Fruit fly (Drosophila melanogaster) whole organism, embryonic: ENCODE measurements around the gene Snx1.

Source experiments
- Bdp1 ChIP-seq: fragments of 200-800 bp; sonication (Bioruptor generic); optimal IDR thresholded peaks from 3 replicates; lab custom pipeline; 2016; ENCODE audit warnings: missing biosample characterization, missing genetic modification characterization
- BtbVII ChIP-seq: fragments of 200-800 bp; sonication (Bioruptor generic); optimal IDR thresholded peaks from 3 replicates; lab custom pipeline; 2017; ENCODE audit warnings: missing biosample characterization, mild to moderate bottlenecking, missing genetic modification characterization
- CG1233 ChIP-seq: fragments of 200-800 bp; sonication (Bioruptor generic); optimal IDR thresholded peaks from 4 replicates; lab custom pipeline; 2018; ENCODE audit warnings: missing biosample characterization, mild to moderate bottlenecking, missing genetic modification characterization
- CG12942 ChIP-seq: fragments of 200-800 bp; sonication (Bioruptor generic); optimal IDR thresholded peaks from 3 replicates; lab custom pipeline; 2016; ENCODE audit warnings: missing biosample characterization, missing genetic modification characterization
- CG13123 ChIP-seq: fragments of 200-800 bp; sonication (Bioruptor generic); optimal IDR thresholded peaks from 2 replicates; lab custom pipeline; 2016; ENCODE audit warnings: missing biosample characterization, missing genetic modification characterization
- CG14014 ChIP-seq: fragments of 200-800 bp; sonication (Bioruptor generic); IDR thresholded peaks from 2 replicates; pipeline ENCODE4 v1.3.6; 2022; ENCODE audit warnings: missing biosample characterization, missing genetic modification characterization
- CG15073 ChIP-seq: fragments of 200-800 bp; sonication (Bioruptor generic); optimal IDR thresholded peaks from 2 replicates; lab custom pipeline; 2016; ENCODE audit warnings: missing biosample characterization, missing genetic modification characterization
- CG15696 ChIP-seq: fragments of 200-800 bp; sonication (Bioruptor generic); optimal IDR thresholded peaks from 2 replicates; lab custom pipeline; 2019; ENCODE audit warnings: missing biosample characterization, mild to moderate bottlenecking, missing genetic modification characterization, moderate library complexity
- CG2712 ChIP-seq: fragments of 200-800 bp; optimal IDR thresholded peaks from 3 replicates; lab custom pipeline; 2019; ENCODE audit warnings: missing biosample characterization, mild to moderate bottlenecking, missing genetic modification characterization, moderate library complexity
- CG32772 ChIP-seq: fragments of 200-800 bp; sonication (Bioruptor generic); IDR thresholded peaks from 2 replicates; pipeline ENCODE4 v1.3.6; 2022; ENCODE audit warnings: missing biosample characterization, missing genetic modification characterization
- CG33557 ChIP-seq: fragments of 200-800 bp; sonication (Bioruptor generic); optimal IDR thresholded peaks from 2 replicates; lab custom pipeline; 2019; ENCODE audit warnings: missing biosample characterization, mild to moderate bottlenecking, missing genetic modification characterization, moderate library complexity
- CG4360 ChIP-seq: fragments of 200-800 bp; sonication (Bioruptor generic); IDR thresholded peaks from 2 replicates; pipeline ENCODE4 v1.3.6; 2022; ENCODE audit warnings: missing biosample characterization, missing genetic modification characterization
- CG6689 ChIP-seq: fragments of 200-800 bp; sonication (Bioruptor generic); IDR thresholded peaks from 2 replicates; pipeline ENCODE4 v1.3.6; 2022; ENCODE audit warnings: missing biosample characterization, missing genetic modification characterization
- CG9817 ChIP-seq: fragments of 200-800 bp; sonication (Bioruptor generic); optimal IDR thresholded peaks from 2 replicates; lab custom pipeline; 2018; ENCODE audit warnings: missing biosample characterization, mild to moderate bottlenecking, missing genetic modification characterization, moderate library complexity
- Dip3 ChIP-seq: fragments of 200-800 bp; sonication (Bioruptor generic); optimal IDR thresholded peaks from 3 replicates; lab custom pipeline; 2016; ENCODE audit warnings: missing biosample characterization, missing genetic modification characterization
- Fer1 ChIP-seq: fragments of 200-800 bp; sonication (Bioruptor generic); optimal IDR thresholded peaks from 2 replicates; lab custom pipeline; 2017; ENCODE audit warnings: missing biosample characterization, mild to moderate bottlenecking, missing genetic modification characterization
- Fer2 ChIP-seq: fragments of 200-800 bp; sonication (Bioruptor generic); optimal IDR thresholded peaks from 2 replicates; lab custom pipeline; 2018; ENCODE audit warnings: missing biosample characterization, mild to moderate bottlenecking, missing genetic modification characterization, moderate library complexity
- Fer3 ChIP-seq: fragments of 200-800 bp; sonication (Bioruptor generic); optimal IDR thresholded peaks from 2 replicates; lab custom pipeline; 2018; ENCODE audit warnings: missing biosample characterization, mild to moderate bottlenecking, missing genetic modification characterization, moderate library complexity
- HLH3B ChIP-seq: fragments of 200-800 bp; sonication (Bioruptor generic); IDR thresholded peaks from 2 replicates; pipeline ENCODE4 v1.3.6; 2022; ENCODE audit warnings: missing biosample characterization, missing genetic modification characterization
- Med ChIP-seq: fragments of 200-800 bp; sonication (Bioruptor generic); peaks from one replicate; lab custom pipeline; 2016; ENCODE audit warnings: missing biosample characterization, missing genetic modification characterization, mild to moderate bottlenecking, inconsistent platforms, moderate library complexity
- NC2β ChIP-seq: fragments of 200-800 bp; sonication (Bioruptor generic); optimal IDR thresholded peaks from 2 replicates; lab custom pipeline; 2016; ENCODE audit warnings: missing biosample characterization, missing genetic modification characterization
- NK7.1 ChIP-seq: fragments of 200-800 bp; sonication (Bioruptor generic); optimal IDR thresholded peaks from 3 replicates; lab custom pipeline; 2016; ENCODE audit warnings: missing biosample characterization, missing genetic modification characterization
- Rx ChIP-seq: fragments of 200-800 bp; sonication (Bioruptor generic); IDR thresholded peaks from 2 replicates; pipeline ENCODE4 v1.3.6; 2022; ENCODE audit warnings: missing biosample characterization, missing genetic modification characterization
- Sin3A ChIP-seq: fragments of >200 bp; optimal IDR thresholded peaks from 2 replicates; lab custom pipeline; 2018
- Stat92E ChIP-seq, 3 experiments: fragments of >200 bp in 2 of 3; fragments of 200-800 bp in 1 of 3; sonication (Bioruptor generic) in 1 of 3; optimal IDR thresholded peaks; 2 replicates each; lab custom pipeline; 2017 to 2019; ENCODE audit warnings: missing biosample characterization in 3 of 3, missing genetic modification characterization in 3 of 3, mild to moderate bottlenecking in 1 of 3, moderate library complexity in 1 of 3
- Xrp1 ChIP-seq: fragments of 200-800 bp; sonication (Bioruptor generic); IDR thresholded peaks from 2 replicates; pipeline ENCODE4 v1.3.6; 2022; ENCODE audit warnings: missing biosample characterization, missing genetic modification characterization
- abd-A ChIP-seq: fragments of 200-800 bp; sonication (Bioruptor generic); optimal IDR thresholded peaks from 3 replicates; lab custom pipeline; 2019; ENCODE audit warnings: missing biosample characterization, mild to moderate bottlenecking, missing genetic modification characterization, moderate library complexity
- ac ChIP-seq: fragments of 200-800 bp; sonication (Bioruptor generic); optimal IDR thresholded peaks from 3 replicates; lab custom pipeline; 2017; ENCODE audit warnings: missing biosample characterization, mild to moderate bottlenecking, missing genetic modification characterization
- ap ChIP-seq: fragments of 200-800 bp; sonication (Bioruptor generic); IDR thresholded peaks from 2 replicates; pipeline ENCODE4 v1.3.6; 2022; ENCODE audit warnings: missing biosample characterization, missing genetic modification characterization
- dan ChIP-seq: fragments of 200-800 bp; sonication (Bioruptor generic); IDR thresholded peaks from 2 replicates; pipeline ENCODE4 v1.3.6; 2022; ENCODE audit warnings: missing biosample characterization, missing genetic modification characterization
- fd3F ChIP-seq: fragments of 200-800 bp; sonication (Bioruptor generic); optimal IDR thresholded peaks from 2 replicates; lab custom pipeline; 2018; ENCODE audit warnings: missing biosample characterization, mild to moderate bottlenecking, missing genetic modification characterization, moderate library complexity
- fd96Cb ChIP-seq: fragments of 200-800 bp; sonication (Bioruptor generic); optimal IDR thresholded peaks from 2 replicates; lab custom pipeline; 2018; ENCODE audit warnings: missing biosample characterization, mild to moderate bottlenecking, missing genetic modification characterization, moderate library complexity
- gem ChIP-seq: fragments of 200-800 bp; sonication (Bioruptor generic); optimal IDR thresholded peaks from 2 replicates; lab custom pipeline; 2019; ENCODE audit warnings: missing biosample characterization, mild to moderate bottlenecking, missing genetic modification characterization, moderate library complexity
- gfzf ChIP-seq: fragments of 200-800 bp; sonication (Bioruptor generic); optimal IDR thresholded peaks from 2 replicates; lab custom pipeline; 2016; ENCODE audit warnings: missing biosample characterization, mild to moderate bottlenecking, missing genetic modification characterization, moderate library complexity
- ham ChIP-seq: fragments of 200-800 bp; sonication (Bioruptor generic); IDR thresholded peaks from 2 replicates; pipeline ENCODE4 v1.3.6; 2022; ENCODE audit warnings: missing biosample characterization, missing genetic modification characterization
- hb ChIP-seq: fragments of 200-800 bp; sonication (Bioruptor generic); IDR thresholded peaks from 3 replicates; pipeline ENCODE4 v1.3.6; 2022; ENCODE audit warnings: missing biosample characterization, missing genetic modification characterization; ENCODE audit not compliant: partially characterized antibody
- jigr1 ChIP-seq: fragments of 200-800 bp; sonication (Bioruptor generic); IDR thresholded peaks from 3 replicates; pipeline ENCODE4 v1.3.6; 2022; ENCODE audit warnings: missing biosample characterization, missing genetic modification characterization
- jing ChIP-seq: fragments of 200-800 bp; sonication (Bioruptor generic); optimal IDR thresholded peaks from 2 replicates; lab custom pipeline; 2018; ENCODE audit warnings: missing biosample characterization, mild to moderate bottlenecking, missing genetic modification characterization
- kah ChIP-seq: fragments of 200-800 bp; sonication (Bioruptor generic); optimal IDR thresholded peaks from 2 replicates; lab custom pipeline; 2018; ENCODE audit warnings: missing biosample characterization, mild to moderate bottlenecking, missing genetic modification characterization
- lola ChIP-seq, 3 experiments: fragments of >200 bp in 2 of 3; fragments of 200-800 bp in 1 of 3; sonication (Bioruptor generic) in 1 of 3; optimal IDR thresholded peaks; 2 replicates each; lab custom pipeline; 2017 to 2019; ENCODE audit warnings: missing biosample characterization in 3 of 3, missing genetic modification characterization in 3 of 3, mild to moderate bottlenecking in 1 of 3, moderate library complexity in 1 of 3
- otp ChIP-seq: fragments of 200-800 bp; sonication (Bioruptor generic); IDR thresholded peaks from 3 replicates; pipeline ENCODE4, ENCODE4 v1.3.6; 2022; ENCODE audit warnings: missing biosample characterization, missing genetic modification characterization
- pho ChIP-seq: fragments of 200-800 bp; sonication (Bioruptor generic); optimal IDR thresholded peaks from 2 replicates; lab custom pipeline; 2016; ENCODE audit warnings: missing biosample characterization, missing genetic modification characterization
- rib ChIP-seq: fragments of 200-800 bp; sonication (Bioruptor generic); IDR thresholded peaks from 2 replicates; pipeline ENCODE4 v1.3.6; 2022; ENCODE audit warnings: missing biosample characterization, missing genetic modification characterization
- schlank ChIP-seq: fragments of 200-800 bp; sonication (Bioruptor generic); optimal IDR thresholded peaks from 2 replicates; lab custom pipeline; 2018; ENCODE audit warnings: missing biosample characterization, mild to moderate bottlenecking, missing genetic modification characterization
- so ChIP-seq: fragments of 200-800 bp; sonication (Bioruptor generic); IDR thresholded peaks from 3 replicates; pipeline ENCODE4 v1.3.6; 2022; ENCODE audit warnings: missing biosample characterization, missing genetic modification characterization
- tgo ChIP-seq: fragments of 200-800 bp; sonication (Bioruptor generic); IDR thresholded peaks from 3 replicates; pipeline ENCODE4 v1.3.6; 2022; ENCODE audit warnings: missing biosample characterization, missing genetic modification characterization
- tin ChIP-seq: fragments of 200-800 bp; sonication (Bioruptor generic); optimal IDR thresholded peaks from 3 replicates; lab custom pipeline; 2016; ENCODE audit warnings: missing biosample characterization, missing genetic modification characterization
- unc-4 ChIP-seq: fragments of 200-800 bp; sonication (Bioruptor generic); IDR thresholded peaks from 2 replicates; pipeline ENCODE4 v1.3.6; 2022; ENCODE audit warnings: missing biosample characterization, missing genetic modification characterization; ENCODE audit not compliant: partially characterized antibody
- zen ChIP-seq: fragments of 200-800 bp; sonication (Bioruptor generic); optimal IDR thresholded peaks from 3 replicates; lab custom pipeline; 2018; ENCODE audit warnings: missing biosample characterization, mild to moderate bottlenecking, missing genetic modification characterization, moderate library complexity
- zfh1 ChIP-seq: fragments of 200-800 bp; sonication (Bioruptor generic); IDR thresholded peaks from 3 replicates; pipeline ENCODE4 v1.3.6; 2022; ENCODE audit warnings: missing biosample characterization, missing genetic modification characterization

Gene Snx1

dm6 chr2L:3477057-3477755 lies 27.7 kb downstream of the Snx1 start (continued):
- no peak for TF ChIP-seq so (GFP tag; lab: Robert Waterston, UW)
- no peak for TF ChIP-seq CG33557
- no peak for TF ChIP-seq kah (GFP tag; lab: Kevin White, UChicago)
- TF ChIP-seq gem (tag; lab: Kevin White, UChicago): peak; percentile 64
- no peak for TF ChIP-seq Rx (GFP tag; lab: Robert Waterston, UW)
- TF ChIP-seq Bdp1: no peak
- TF ChIP-seq Fer3: no peak
- TF ChIP-seq otp (GFP tag; lab: Robert Waterston, UW): no peak
- TF ChIP-seq Fer1 (GFP tag; lab: Kevin White, UChicago): no peak
- TF ChIP-seq zen (tag; lab: Kevin White, UChicago): no peak
- TF ChIP-seq CG13123 (GFP tag; lab: Kevin White, UChicago): no peak
- no peak for TF ChIP-seq BtbVII
- TF ChIP-seq Med (GFP tag; lab: Kevin White, UChicago): peak; percentile 72
- peak; percentile 46 for TF ChIP-seq CG2712 (tag; lab: Kevin White, UChicago)
- TF ChIP-seq Dip3 (GFP tag; lab: Kevin White, UChicago): peak; percentile 30
- no peak for TF ChIP-seq abd-A
- TF ChIP-seq ap (GFP tag; lab: Robert Waterston, UW): no peak
- TF ChIP-seq CG15696: no peak
- TF ChIP-seq jing (GFP tag; lab: Kevin White, UChicago): no peak
- peak; percentile 33 for TF ChIP-seq tin (GFP tag; lab: Kevin White, UChicago)
- TF ChIP-seq CG12942 (GFP tag; lab: Kevin White, UChicago): peak; percentile 47
- TF ChIP-seq NC2β (GFP tag; lab: Kevin White, UChicago): no peak
- no peak for TF ChIP-seq pho
- TF ChIP-seq ac: no peak
- TF ChIP-seq CG4360: no peak
- TF ChIP-seq CG14014 (GFP tag; lab: Robert Waterston, UW): peak; percentile 48; the same call in 1 of the 2 replicates
- no peak for TF ChIP-seq ham
- no peak for TF ChIP-seq unc-4 (GFP tag; lab: Robert Waterston, UW)
- TF ChIP-seq CG15073 (GFP tag; lab: Kevin White, UChicago): no peak
- peak in 1 of 3 experiments; percentile 1 for TF ChIP-seq lola (GFP tag; optimal IDR thresholded peaks at IDR 0.05; lab: Kevin White, UChicago)
- no peak; the same call in 1 of the 2 replicates for TF ChIP-seq HLH3B (GFP tag; lab: Robert Waterston, UW)
- peak; percentile 41 for TF ChIP-seq fd3F (GFP tag; lab: Kevin White, UChicago)
- TF ChIP-seq Stat92E (GFP tag; optimal IDR thresholded peaks at IDR 0.05; lab: Kevin White, UChicago): no peak
- no peak for TF ChIP-seq zfh1 (GFP tag; lab: Robert Waterston, UW)
- TF ChIP-seq Xrp1 (GFP tag; lab: Robert Waterston, UW): 0 out of 2 replicates have a peak, but pooled peaks have one; percentile 20
- no peak for TF ChIP-seq gfzf (GFP tag; lab: Kevin White, UChicago)
- TF ChIP-seq CG32772: no peak
- no peak for TF ChIP-seq tgo (GFP tag; lab: Robert Waterston, UW)
- TF ChIP-seq Fer2 (tag; lab: Kevin White, UChicago): no peak
- no peak for TF ChIP-seq NK7.1 (GFP tag; lab: Kevin White, UChicago)
- no peak for TF ChIP-seq rib (GFP tag; lab: Robert Waterston, UW)
- TF ChIP-seq dan (GFP tag; lab: Robert Waterston, UW): no peak
- no peak for TF ChIP-seq jigr1 (GFP tag; lab: Robert Waterston, UW)
- peak; percentile 19 for TF ChIP-seq fd96Cb (tag; lab: Kevin White, UChicago)
- TF ChIP-seq CG1233 (GFP tag; lab: Kevin White, UChicago): peak; percentile 16
- no peak for TF ChIP-seq Sin3A
- TF ChIP-seq CG9817: peak; percentile 39
- peak; percentile 43 for TF ChIP-seq schlank (tag; lab: Kevin White, UChicago)
- no peak for TF ChIP-seq hb (GFP tag; lab: Robert Waterston, UW)
- TF ChIP-seq CG6689 (GFP tag; lab: Robert Waterston, UW): no peak
